Fruit fly (Drosophila melanogaster): Measurements from ENCODE around the gene CG6415.

DNA sequence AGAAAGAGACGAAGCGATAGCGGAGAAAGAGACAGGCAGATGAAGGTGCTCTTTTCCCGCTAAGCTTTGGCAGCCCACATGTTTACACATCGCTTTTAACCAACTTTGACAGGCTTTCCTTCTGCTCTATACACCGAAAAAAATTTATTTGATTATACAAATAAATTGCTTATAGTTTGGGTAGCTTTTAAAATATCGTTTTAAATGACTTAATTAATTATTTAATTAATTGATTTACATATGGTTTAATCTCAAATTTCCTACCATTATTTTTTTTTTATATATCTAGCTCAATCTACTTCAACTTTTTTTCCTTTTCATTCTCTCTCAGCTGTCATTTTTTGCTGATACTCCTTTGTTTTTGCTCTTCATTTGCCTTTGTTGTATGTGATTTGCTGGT, 30.4 kb upstream of the CG6415 start:
- TF ChIP-seq Clk (GFP tag; optimal IDR thresholded peaks at IDR 0.05) (no peak), toe (GFP tag; optimal IDR thresholded peaks at IDR 0.05) (no peak), cnc (optimal IDR thresholded peaks at IDR 0.05) (no peak), CG5204 (GFP tag; optimal IDR thresholded peaks at IDR 0.05) (no peak)

All from whole organism, adult.